Worm (Caenorhabditis elegans) whole organism, young adult: ENCODE measurements around the gene rps-21.

Source experiments
- B0019.2 ChIP-seq: fragments of 200-800 bp; sonication (Bioruptor generic); conservative IDR thresholded peaks from 2 replicates; pipeline ENCODE4 v1.3.6; 2022; ENCODE audit warnings: missing genetic modification reagents, missing genetic modification characterization, missing compliant biosample characterization
- C06A6.2 ChIP-seq: fragments of 200-800 bp; sonication (Bioruptor generic); conservative IDR thresholded peaks from 2 replicates; pipeline ENCODE4 v1.3.6; 2022; ENCODE audit warnings: missing genetic modification characterization, missing compliant biosample characterization
- D2030.7 ChIP-seq: fragments of 200-800 bp; sonication (Bioruptor generic); IDR thresholded peaks from 2 replicates; pipeline ENCODE4 v1.3.6; 2022; ENCODE audit warnings: missing genetic modification reagents, missing genetic modification characterization, missing compliant biosample characterization
- F22D6.2 ChIP-seq: sonication (generic microtip); optimal IDR thresholded peaks from 2 replicates; lab custom pipeline; 2016; ENCODE audit warnings: mild to moderate bottlenecking, missing genetic modification characterization, missing compliant biosample characterization
- F37B4.10 ChIP-seq: fragments of 200-800 bp; sonication (Bioruptor generic); IDR thresholded peaks from 2 replicates; pipeline ENCODE4 v1.3.6; 2022; ENCODE audit warnings: missing genetic modification characterization, missing compliant biosample characterization
- F49E8.2 ChIP-seq: sonication (generic microtip); optimal IDR thresholded peaks from 3 replicates; lab custom pipeline; 2017; ENCODE audit warnings: missing genetic modification characterization, mild to moderate bottlenecking, missing compliant biosample characterization, antibody characterized with exemption, moderate library complexity; ENCODE audit not compliant: insufficient read depth
- Y53F4B.3 ChIP-seq: fragments of 200-800 bp; sonication (Bioruptor generic); IDR thresholded peaks from 2 replicates; pipeline ENCODE4 v1.3.6; 2022; ENCODE audit warnings: missing genetic modification reagents, missing genetic modification characterization, missing compliant biosample characterization
- Y53G8AR.9 ChIP-seq: fragments of 200-800 bp; sonication (Bioruptor generic); conservative IDR thresholded peaks from 2 replicates; pipeline ENCODE4 v1.3.6; 2022; ENCODE audit warnings: missing genetic modification reagents, missing genetic modification characterization, missing compliant biosample characterization
- Y56A3A.18 ChIP-seq: fragments of 200-800 bp; sonication (Bioruptor generic); IDR thresholded peaks from 2 replicates; pipeline ENCODE4 v1.3.6; 2022; ENCODE audit warnings: missing genetic modification reagents, missing genetic modification characterization, missing compliant biosample characterization
- ZK185.1 ChIP-seq: sonication (generic microtip); optimal IDR thresholded peaks from 2 replicates; lab custom pipeline; 2016; ENCODE audit warnings: mild to moderate bottlenecking, missing genetic modification characterization, missing compliant biosample characterization; ENCODE audit not compliant: poor library complexity, severe bottlenecking
- aptf-2 ChIP-seq: fragments of 200-800 bp; sonication (Bioruptor generic); conservative IDR thresholded peaks from 2 replicates; pipeline ENCODE4 v1.3.6; 2022; ENCODE audit warnings: missing genetic modification reagents, missing genetic modification characterization, missing compliant biosample characterization
- aptf-3 ChIP-seq: fragments of 200-800 bp; sonication (Bioruptor generic); IDR thresholded peaks from 2 replicates; pipeline ENCODE4 v1.3.6; 2022; ENCODE audit warnings: missing genetic modification characterization, missing compliant biosample characterization
- atf-7 ChIP-seq: sonication (generic microtip); optimal IDR thresholded peaks from 2 replicates; lab custom pipeline; 2017; ENCODE audit warnings: mild to moderate bottlenecking, missing genetic modification characterization, missing compliant biosample characterization
- attf-5 ChIP-seq: fragments of 200-800 bp; sonication (Bioruptor generic); optimal IDR thresholded peaks from 2 replicates; lab custom pipeline; 2018; ENCODE audit warnings: mild to moderate bottlenecking, missing genetic modification characterization, missing compliant biosample characterization
- bed-2 ChIP-seq: fragments of 200-800 bp; sonication (Bioruptor generic); IDR thresholded peaks from 2 replicates; pipeline ENCODE4 v1.3.6; 2022; ENCODE audit warnings: missing genetic modification reagents, missing genetic modification characterization, missing compliant biosample characterization
- cebp-1 ChIP-seq, 2 experiments: fragments of 200-800 bp in 1 of 2; sonication (Bioruptor generic) in 1 of 2; sonication (generic microtip) in 1 of 2; IDR thresholded peaks in 1 of 2; optimal IDR thresholded peaks in 1 of 2; 2 replicates each; pipeline versions ENCODE4 v1.3.6 to Lab custom; 2017 to 2022; ENCODE audit warnings: missing compliant biosample characterization in 2 of 2, missing genetic modification characterization in 2 of 2, mild to moderate bottlenecking in 1 of 2, missing genetic modification reagents in 1 of 2, moderate library complexity in 1 of 2
- ceh-100 ChIP-seq: fragments of 200-800 bp; sonication (Bioruptor generic); IDR thresholded peaks from 2 replicates; pipeline ENCODE4 v1.3.6; 2022; ENCODE audit warnings: missing genetic modification reagents, missing genetic modification characterization, missing compliant biosample characterization
- ceh-27 ChIP-seq: fragments of 200-800 bp; sonication (Bioruptor generic); optimal IDR thresholded peaks from 2 replicates; lab custom pipeline; 2018; ENCODE audit warnings: mild to moderate bottlenecking, missing genetic modification characterization, moderate library complexity, missing compliant biosample characterization
- ceh-58 ChIP-seq: fragments of 200-800 bp; sonication (Bioruptor generic); IDR thresholded peaks from 2 replicates; pipeline ENCODE4 v1.3.6; 2022; ENCODE audit warnings: missing genetic modification characterization, missing compliant biosample characterization
- ceh-91 ChIP-seq: fragments of 200-800 bp; sonication (Bioruptor generic); IDR thresholded peaks from 2 replicates; pipeline ENCODE4 v1.3.6; 2022; ENCODE audit warnings: missing genetic modification reagents, missing genetic modification characterization, missing compliant biosample characterization
- chd-7 ChIP-seq: sonication (generic microtip); optimal IDR thresholded peaks from 2 replicates; lab custom pipeline; 2016; ENCODE audit warnings: mild to moderate bottlenecking, missing genetic modification characterization, moderate library complexity, missing compliant biosample characterization
- die-1 ChIP-seq: sonication (generic microtip); optimal IDR thresholded peaks from 2 replicates; lab custom pipeline; 2016; ENCODE audit warnings: missing genotype, mild to moderate bottlenecking, missing genetic modification characterization, missing compliant biosample characterization
- dox-1 ChIP-seq: fragments of 200-800 bp; sonication (Bioruptor generic); IDR thresholded peaks from 2 replicates; pipeline ENCODE4 v1.3.6; 2022; ENCODE audit warnings: missing genetic modification reagents, missing genetic modification characterization, missing compliant biosample characterization
- efl-1 ChIP-seq: fragments of 150-350 bp; optimal IDR thresholded peaks from 2 replicates; lab custom pipeline; 2014; ENCODE audit warnings: missing biosample characterization, missing genetic modification reagents, missing genetic modification characterization
- ekl-4 ChIP-seq: fragments of 200-800 bp; sonication (Bioruptor generic); IDR thresholded peaks from 2 replicates; pipeline ENCODE4 v1.3.6; 2022; ENCODE audit warnings: missing genetic modification reagents, missing genetic modification characterization, missing compliant biosample characterization
- ets-4 ChIP-seq: fragments of 200-800 bp; sonication (Bioruptor generic); optimal IDR thresholded peaks from 2 replicates; lab custom pipeline; 2018; ENCODE audit warnings: mild to moderate bottlenecking, missing genetic modification characterization, missing compliant biosample characterization
- fkh-3 ChIP-seq: sonication (generic microtip); optimal IDR thresholded peaks from 2 replicates; lab custom pipeline; 2016; ENCODE audit warnings: mild to moderate bottlenecking, missing genetic modification characterization, missing compliant biosample characterization
- hmg-1.2 ChIP-seq: fragments of 200-800 bp; sonication (Bioruptor generic); IDR thresholded peaks from 2 replicates; pipeline ENCODE4 v1.3.6; 2022; ENCODE audit warnings: missing genetic modification reagents, missing genetic modification characterization, missing compliant biosample characterization
- let-607 ChIP-seq, 2 experiments: fragments of 200-800 bp in 1 of 2; sonication (Bioruptor generic) in 1 of 2; sonication (generic microtip) in 1 of 2; optimal IDR thresholded peaks; 2 replicates each; lab custom pipeline; 2016 to 2018; ENCODE audit warnings: mild to moderate bottlenecking in 2 of 2, missing compliant biosample characterization in 2 of 2, missing genetic modification characterization in 2 of 2, moderate library complexity in 2 of 2, missing genotype in 1 of 2
- lir-1 ChIP-seq: fragments of 200-800 bp; sonication (Bioruptor generic); conservative IDR thresholded peaks from 2 replicates; pipeline ENCODE4 v1.3.6; 2022; ENCODE audit warnings: missing genetic modification reagents, missing genetic modification characterization, missing compliant biosample characterization
- lsl-1 ChIP-seq: fragments of 200-800 bp; sonication (Bioruptor generic); optimal IDR thresholded peaks from 2 replicates; lab custom pipeline; 2018; ENCODE audit warnings: mild to moderate bottlenecking, missing genetic modification characterization, moderate library complexity, missing compliant biosample characterization
- madf-8 ChIP-seq: fragments of 200-800 bp; sonication (Bioruptor generic); conservative IDR thresholded peaks from 2 replicates; pipeline ENCODE4 v1.3.6; 2022; ENCODE audit warnings: missing genetic modification reagents, missing genetic modification characterization, missing compliant biosample characterization
- mcd-1 ChIP-seq: fragments of 200-800 bp; sonication (Bioruptor generic); IDR thresholded peaks from 2 replicates; pipeline ENCODE4 v1.3.6; 2022; ENCODE audit warnings: missing genetic modification reagents, missing genetic modification characterization, missing compliant biosample characterization
- mxl-1 ChIP-seq: sonication (generic microtip); optimal IDR thresholded peaks from 2 replicates; lab custom pipeline; 2016; ENCODE audit warnings: missing genetic modification characterization, missing compliant biosample characterization
- nfya-1 ChIP-seq: sonication (generic microtip); optimal IDR thresholded peaks from 2 replicates; lab custom pipeline; 2017; ENCODE audit warnings: antibody characterized with exemption, missing compliant biosample characterization, missing genetic modification characterization, borderline replicate concordance; ENCODE audit not compliant: insufficient read depth
- nfyb-1 ChIP-seq: fragments of 200-800 bp; sonication (Bioruptor generic); IDR thresholded peaks from 2 replicates; pipeline ENCODE4 v1.3.6; 2022; ENCODE audit warnings: missing genetic modification reagents, missing genetic modification characterization, missing compliant biosample characterization
- pbrm-1 ChIP-seq: fragments of 200-800 bp; sonication (Bioruptor generic); IDR thresholded peaks from 2 replicates; pipeline ENCODE4 v1.3.6; 2022; ENCODE audit warnings: missing genetic modification reagents, missing genetic modification characterization, missing compliant biosample characterization
- snpc-4 ChIP-seq, 5 experiments: fragments of 150-350 bp in 1 of 5; sonication (generic microtip) in 4 of 5; optimal IDR thresholded peaks; 2 replicates each; lab custom pipeline; 2014 to 2018; ENCODE audit warnings: missing genetic modification characterization in 5 of 5, missing biosample characterization in 3 of 5, antibody characterized with exemption in 2 of 5, mild to moderate bottlenecking in 2 of 5, missing compliant biosample characterization in 2 of 5, missing genotype in 2 of 5, moderate library complexity in 2 of 5, missing genetic modification reagents in 1 of 5
- somi-1 ChIP-seq: fragments of 200-800 bp; sonication (Bioruptor generic); optimal IDR thresholded peaks from 2 replicates; lab custom pipeline; 2018; ENCODE audit warnings: mild to moderate bottlenecking, missing genetic modification characterization, missing compliant biosample characterization
- sptf-2 ChIP-seq: fragments of 200-800 bp; sonication (Bioruptor generic); optimal IDR thresholded peaks from 2 replicates; lab custom pipeline; 2018; ENCODE audit warnings: mild to moderate bottlenecking, missing genetic modification characterization, missing compliant biosample characterization
- tbp1 ChIP-seq: fragments of 200-800 bp; sonication (Bioruptor generic); optimal IDR thresholded peaks from 2 replicates; lab custom pipeline; 2018; ENCODE audit warnings: mild to moderate bottlenecking, missing genetic modification characterization, missing compliant biosample characterization
- unc-130 ChIP-seq: sonication (generic microtip); optimal IDR thresholded peaks from 2 replicates; lab custom pipeline; 2016; ENCODE audit warnings: missing genetic modification reagents, missing genetic modification characterization, missing compliant biosample characterization
- zfh-2 ChIP-seq: fragments of 200-800 bp; sonication (Bioruptor generic); conservative IDR thresholded peaks from 2 replicates; pipeline ENCODE4 v1.3.6; 2022; ENCODE audit warnings: missing genetic modification reagents, missing genetic modification characterization, missing compliant biosample characterization
- zim-3 ChIP-seq: sonication (generic microtip); optimal IDR thresholded peaks from 2 replicates; lab custom pipeline; 2017; ENCODE audit warnings: mild to moderate bottlenecking, missing genetic modification characterization, moderate library complexity, missing compliant biosample characterization
- ztf-18 ChIP-seq: sonication (generic microtip); optimal IDR thresholded peaks from 2 replicates; lab custom pipeline; 2016; ENCODE audit warnings: missing genotype, mild to moderate bottlenecking, missing genetic modification characterization, missing compliant biosample characterization
- ztf-25 ChIP-seq: fragments of 200-800 bp; sonication (Bioruptor generic); IDR thresholded peaks from 2 replicates; pipeline ENCODE4 v1.3.6; 2022; ENCODE audit warnings: missing genetic modification reagents, missing genetic modification characterization, missing compliant biosample characterization

rps-21 gene

DNA sequence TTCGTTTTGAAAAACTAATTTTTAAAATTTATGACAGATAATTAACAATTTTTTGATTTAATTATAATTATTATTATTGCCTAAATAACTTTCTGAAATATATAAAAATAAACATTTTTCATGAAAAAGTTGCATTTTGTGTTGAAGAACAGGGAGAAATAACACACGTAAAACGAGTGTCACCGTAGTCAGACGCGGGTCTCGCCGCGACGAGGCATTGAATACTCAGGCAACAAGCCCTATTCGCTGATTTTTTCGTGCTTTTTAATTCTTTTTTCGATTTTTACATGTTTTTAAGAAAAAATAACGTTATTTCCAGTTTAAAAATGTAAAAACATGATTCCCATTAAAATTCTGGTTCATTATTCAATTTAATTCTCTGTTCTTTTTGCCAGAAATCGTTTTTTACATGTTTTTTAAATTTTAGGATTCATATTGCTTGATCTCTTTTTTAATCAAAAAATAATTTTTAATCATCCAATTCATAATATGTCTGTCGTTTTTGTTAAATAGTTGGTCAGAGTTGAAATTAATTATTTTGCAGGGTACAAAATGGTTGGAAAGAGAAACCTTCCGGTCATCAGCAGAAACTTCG, 18.6 kb upstream of the rps-21 start, which contains the start of gene rpl-6 (continued):
- TF ChIP-seq attf-5 (GFP tag; lab: Kevin White, UChicago): peak; percentile 64
- TF ChIP-seq madf-8: peak; percentile 54
- no peak for TF ChIP-seq F37B4.10 (GFP tag; lab: Robert Waterston, UW)
- no peak for TF ChIP-seq cebp-1 (GFP tag; IDR thresholded peaks at IDR 0.05; lab: Robert Waterston, UW)
- TF ChIP-seq cebp-1 (tag; optimal IDR thresholded peaks at IDR 0.05; lab: Kevin White, UChicago): peak; percentile 72
- TF ChIP-seq lir-1 (GFP tag; lab: Robert Waterston, UW): peak; percentile 28; the same call in 1 of the 2 replicates
- TF ChIP-seq Y53F4B.3: no peak
- peak; percentile 68 for TF ChIP-seq efl-1
- peak; percentile 47 for TF ChIP-seq F49E8.2 (tag; lab: Kevin White, UChicago)
- peak; percentile 91 for TF ChIP-seq lsl-1
- no peak for TF ChIP-seq Y56A3A.18 (GFP tag; lab: Robert Waterston, UW)
- peak; percentile 81 for TF ChIP-seq mcd-1 (GFP tag; lab: Robert Waterston, UW)
- no peak for TF ChIP-seq zim-3 (tag; lab: Kevin White, UChicago)
- TF ChIP-seq fkh-3 (tag; lab: Kevin White, UChicago): no peak
- TF ChIP-seq zfh-2 (GFP tag; lab: Robert Waterston, UW): no peak
- TF ChIP-seq ceh-100 (GFP tag; lab: Robert Waterston, UW): peak; percentile 29; the same call in 1 of the 2 replicates
- no peak for TF ChIP-seq unc-130 (GFP tag; lab: Kevin White, UChicago)
- TF ChIP-seq ets-4 (GFP tag; lab: Kevin White, UChicago): no peak
- peak; percentile 47 for TF ChIP-seq ztf-18 (tag; lab: Kevin White, UChicago)
- TF ChIP-seq die-1 (tag; lab: Kevin White, UChicago): no peak
- no peak for TF ChIP-seq aptf-3 (GFP tag; lab: Robert Waterston, UW)
- 0 out of 2 replicates have a peak, but pooled peaks have one; percentile 44 for TF ChIP-seq D2030.7 (GFP tag; lab: Robert Waterston, UW)
- no peak for TF ChIP-seq nfya-1
- no peak for TF ChIP-seq atf-7 (tag; lab: Kevin White, UChicago)
- peak; percentile 84 for TF ChIP-seq Y53G8AR.9
- no peak; the same call in 1 of the 2 replicates for TF ChIP-seq B0019.2 (GFP tag; lab: Robert Waterston, UW)
- peak; percentile 72 for TF ChIP-seq pbrm-1 (GFP tag; lab: Robert Waterston, UW)
- TF ChIP-seq ceh-58 (GFP tag; lab: Robert Waterston, UW): no peak
- peak; percentile 86 for TF ChIP-seq hmg-1.2 (GFP tag; lab: Robert Waterston, UW)
- TF ChIP-seq snpc-4 (GFP tag; optimal IDR thresholded peaks at IDR 0.05; lab: Kevin White, UChicago): no peak
- TF ChIP-seq snpc-4 (tag; optimal IDR thresholded peaks at IDR 0.05; lab: Kevin White, UChicago): peak; percentile 49 to 76 (median 62)
- TF ChIP-seq ekl-4 (GFP tag; lab: Robert Waterston, UW): peak; percentile 86
- no peak for TF ChIP-seq chd-7 (tag; lab: Kevin White, UChicago)
- no peak for TF ChIP-seq mxl-1 (tag; lab: Kevin White, UChicago)
- peak; percentile 55; the same call in 1 of the 2 replicates for TF ChIP-seq dox-1 (GFP tag; lab: Robert Waterston, UW)
- no peak for TF ChIP-seq sptf-2 (GFP tag; lab: Kevin White, UChicago)
- peak; percentile 82 for TF ChIP-seq ceh-27 (GFP tag; lab: Kevin White, UChicago)
- TF ChIP-seq ZK185.1 (tag; lab: Kevin White, UChicago): peak; percentile 65
- peak; percentile 82 for TF ChIP-seq ceh-91 (GFP tag; lab: Robert Waterston, UW)
- TF ChIP-seq aptf-2: no peak
- TF ChIP-seq somi-1 (GFP tag; lab: Kevin White, UChicago): no peak
- no peak for TF ChIP-seq nfyb-1 (GFP tag; lab: Robert Waterston, UW)
- TF ChIP-seq bed-2 (GFP tag; lab: Robert Waterston, UW): no peak
- TF ChIP-seq tbp1 (GFP tag; lab: Kevin White, UChicago): peak; percentile 57
- TF ChIP-seq let-607 (tag; optimal IDR thresholded peaks at IDR 0.05; lab: Kevin White, UChicago): peak in 1 of 2 experiments; percentile 42
- no peak for TF ChIP-seq F22D6.2 (tag; lab: Kevin White, UChicago)
- TF ChIP-seq ztf-25 (GFP tag; lab: Robert Waterston, UW): no peak
- TF ChIP-seq C06A6.2 (GFP tag; lab: Robert Waterston, UW): no peak; the same call in 1 of the 2 replicates
